Fruit fly (Drosophila melanogaster) whole organism, embryonic: ENCODE results near the gene Notum.
A peak's percentile ranks its signal among the peaks of the same experiment; 100 is the strongest.

Experiments used
- Atf6 ChIP-seq: fragments of 200-800 bp; sonication (Bioruptor generic); IDR thresholded peaks from 2 replicates; pipeline ENCODE4 v1.3.6; 2022; ENCODE audit warnings: missing biosample characterization, missing genetic modification characterization
- B-H2 ChIP-seq: fragments of 200-800 bp; sonication (Bioruptor generic); optimal IDR thresholded peaks from 2 replicates; lab custom pipeline; 2018; ENCODE audit warnings: missing biosample characterization, mild to moderate bottlenecking, missing genetic modification characterization
- CG10274 ChIP-seq: fragments of 200-800 bp; sonication (Bioruptor generic); optimal IDR thresholded peaks from 3 replicates; lab custom pipeline; 2017; ENCODE audit warnings: missing biosample characterization, mild to moderate bottlenecking, missing genetic modification characterization
- CG11560 ChIP-seq: fragments of 200-800 bp; sonication (Bioruptor generic); IDR thresholded peaks from 3 replicates; pipeline ENCODE4 v1.3.6; 2022; ENCODE audit warnings: missing biosample characterization, missing genetic modification characterization
- CG12659 ChIP-seq: fragments of 200-800 bp; sonication (Bioruptor generic); optimal IDR thresholded peaks from 3 replicates; lab custom pipeline; 2017; ENCODE audit warnings: mild to moderate bottlenecking, missing biosample characterization, missing genetic modification reagents, missing genetic modification characterization
- CG14014 ChIP-seq: fragments of 200-800 bp; sonication (Bioruptor generic); IDR thresholded peaks from 2 replicates; pipeline ENCODE4 v1.3.6; 2022; ENCODE audit warnings: missing biosample characterization, missing genetic modification characterization
- CG14667 ChIP-seq: fragments of 200-800 bp; sonication (Bioruptor generic); IDR thresholded peaks from 2 replicates; pipeline ENCODE4 v1.3.6; 2022; ENCODE audit warnings: missing biosample characterization, missing genetic modification characterization
- CG1529 ChIP-seq: fragments of 200-800 bp; sonication (Bioruptor generic); optimal IDR thresholded peaks from 3 replicates; lab custom pipeline; 2018; ENCODE audit warnings: missing biosample characterization, missing genetic modification characterization
- CG17385 ChIP-seq: fragments of 200-800 bp; sonication (Bioruptor generic); optimal IDR thresholded peaks from 3 replicates; lab custom pipeline; 2018; ENCODE audit warnings: missing biosample characterization, mild to moderate bottlenecking, missing genetic modification characterization
- CG17568 ChIP-seq: fragments of 200-800 bp; sonication (Bioruptor generic); optimal IDR thresholded peaks from 2 replicates; lab custom pipeline; 2018; ENCODE audit warnings: missing biosample characterization, mild to moderate bottlenecking, missing genetic modification characterization, moderate library complexity
- CG2129 ChIP-seq: fragments of 200-800 bp; sonication (Bioruptor generic); IDR thresholded peaks from 2 replicates; pipeline ENCODE4 v1.3.6; 2022; ENCODE audit warnings: missing biosample characterization, missing genetic modification characterization; ENCODE audit not compliant: partially characterized antibody
- CG33213 ChIP-seq: fragments of 200-800 bp; sonication (Bioruptor generic); optimal IDR thresholded peaks from 3 replicates; lab custom pipeline; 2016; ENCODE audit warnings: missing biosample characterization, missing genetic modification characterization
- CG4820 ChIP-seq: fragments of 200-800 bp; sonication (Bioruptor generic); optimal IDR thresholded peaks from 3 replicates; lab custom pipeline; 2016; ENCODE audit warnings: missing biosample characterization, missing genetic modification characterization
- CG5953 ChIP-seq: fragments of 200-800 bp; sonication (Bioruptor generic); IDR thresholded peaks from 2 replicates; pipeline ENCODE4 v1.3.6; 2022; ENCODE audit warnings: missing biosample characterization, missing genetic modification characterization
- CG8290 ChIP-seq, 3 experiments: fragments of 200-800 bp; sonication (Bioruptor generic); optimal IDR thresholded peaks; 2 replicates each; lab custom pipeline; 2016 to 2019; ENCODE audit warnings: missing biosample characterization in 3 of 3, missing genetic modification characterization in 3 of 3, mild to moderate bottlenecking in 2 of 3, moderate library complexity in 1 of 3
- CG9437 ChIP-seq: fragments of 200-800 bp; sonication (Bioruptor generic); optimal IDR thresholded peaks from 2 replicates; lab custom pipeline; 2018; ENCODE audit warnings: missing biosample characterization, mild to moderate bottlenecking, missing genetic modification characterization
- CG9876 ChIP-seq: fragments of 200-800 bp; sonication (Bioruptor generic); optimal IDR thresholded peaks from 2 replicates; lab custom pipeline; 2016; ENCODE audit warnings: missing biosample characterization, missing genetic modification characterization
- CkIIα-i1 ChIP-seq: fragments of 200-800 bp; sonication (Bioruptor generic); IDR thresholded peaks from 2 replicates; pipeline ENCODE4 v1.3.6; 2022; ENCODE audit warnings: missing biosample characterization, missing genetic modification characterization
- Dbx ChIP-seq: fragments of 200-800 bp; sonication (Bioruptor generic); IDR thresholded peaks from 3 replicates; pipeline ENCODE4 v1.3.6; 2022; ENCODE audit warnings: missing biosample characterization, missing genetic modification characterization
- Dfd ChIP-seq, 2 experiments: fragments of >200 bp; optimal IDR thresholded peaks; 2 replicates each; lab custom pipeline; 2017; ENCODE audit warnings: missing biosample characterization in 2 of 2, missing genetic modification characterization in 2 of 2
- Dip2 ChIP-seq: fragments of 200-800 bp; sonication (Bioruptor generic); IDR thresholded peaks from 2 replicates; pipeline ENCODE4 v1.3.6; 2022; ENCODE audit warnings: missing biosample characterization, missing genetic modification characterization
- Dip3 ChIP-seq: fragments of 200-800 bp; sonication (Bioruptor generic); optimal IDR thresholded peaks from 3 replicates; lab custom pipeline; 2016; ENCODE audit warnings: missing biosample characterization, missing genetic modification characterization
- Eip74EF ChIP-seq, 2 experiments: fragments of 200-800 bp in 1 of 2; fragments of >200 bp in 1 of 2; sonication (Bioruptor generic) in 1 of 2; optimal IDR thresholded peaks; 2 replicates each; lab custom pipeline; 2017 to 2019; ENCODE audit warnings: missing biosample characterization in 2 of 2, missing genetic modification characterization in 2 of 2, mild to moderate bottlenecking in 1 of 2, moderate library complexity in 1 of 2
- Fer1 ChIP-seq: fragments of 200-800 bp; sonication (Bioruptor generic); optimal IDR thresholded peaks from 2 replicates; lab custom pipeline; 2017; ENCODE audit warnings: missing biosample characterization, mild to moderate bottlenecking, missing genetic modification characterization
- Gug ChIP-seq: fragments of 200-800 bp; sonication (Bioruptor generic); IDR thresholded peaks from 4 replicates; pipeline ENCODE4 v1.3.6; 2022; ENCODE audit warnings: missing biosample characterization, missing genetic modification characterization
- HLH54F ChIP-seq: fragments of 200-800 bp; sonication (Bioruptor generic); optimal IDR thresholded peaks from 3 replicates; lab custom pipeline; 2016; ENCODE audit warnings: missing biosample characterization, missing genetic modification characterization
- Hr39 ChIP-seq: fragments of >200 bp; optimal IDR thresholded peaks from 2 replicates; lab custom pipeline; 2017
- Lhr ChIP-seq: fragments of 200-800 bp; sonication (Bioruptor generic); optimal IDR thresholded peaks from 3 replicates; lab custom pipeline; 2017; ENCODE audit warnings: mild to moderate bottlenecking, missing biosample characterization, missing genetic modification reagents, missing genetic modification characterization
- NC2β ChIP-seq: fragments of 200-800 bp; sonication (Bioruptor generic); optimal IDR thresholded peaks from 2 replicates; lab custom pipeline; 2016; ENCODE audit warnings: missing biosample characterization, missing genetic modification characterization
- NK7.1 ChIP-seq: fragments of 200-800 bp; sonication (Bioruptor generic); optimal IDR thresholded peaks from 3 replicates; lab custom pipeline; 2016; ENCODE audit warnings: missing biosample characterization, missing genetic modification characterization
- Oli ChIP-seq: fragments of 200-800 bp; sonication (Bioruptor generic); optimal IDR thresholded peaks from 2 replicates; lab custom pipeline; 2018; ENCODE audit warnings: missing biosample characterization, mild to moderate bottlenecking, missing genetic modification characterization, moderate library complexity
- Trl ChIP-seq, 3 experiments: fragments of >200 bp in 2 of 3; fragments of 200-800 bp in 1 of 3; sonication (Bioruptor generic) in 1 of 3; optimal IDR thresholded peaks; 2 replicates in 1 of 3; 3 replicates in 2 of 3; lab custom pipeline; 2016 to 2017; ENCODE audit warnings: missing biosample characterization in 1 of 3, missing genetic modification characterization in 1 of 3
- ash1 ChIP-seq: fragments of 200-800 bp; sonication (Bioruptor generic); optimal IDR thresholded peaks from 2 replicates; lab custom pipeline; 2018; ENCODE audit warnings: missing biosample characterization, mild to moderate bottlenecking, missing genetic modification characterization
- bcd ChIP-seq: fragments of 200-800 bp; sonication (Bioruptor generic); optimal IDR thresholded peaks from 2 replicates; lab custom pipeline; 2017; ENCODE audit warnings: missing biosample characterization, mild to moderate bottlenecking, missing genetic modification characterization
- caup ChIP-seq: fragments of 200-800 bp; sonication (Bioruptor generic); optimal IDR thresholded peaks from 3 replicates; lab custom pipeline; 2017; ENCODE audit warnings: missing biosample characterization, mild to moderate bottlenecking, missing genetic modification characterization, moderate library complexity; ENCODE audit not compliant: severe bottlenecking
- cwo ChIP-seq: fragments of 200-800 bp; sonication (Bioruptor generic); optimal IDR thresholded peaks from 3 replicates; lab custom pipeline; 2017; ENCODE audit warnings: missing biosample characterization, missing genetic modification characterization, mild to moderate bottlenecking, moderate library complexity, missing genetic modification reagents
- dpn ChIP-seq, 2 experiments: fragments of 200-800 bp; sonication (Bioruptor generic); optimal IDR thresholded peaks; 3 replicates each; lab custom pipeline; 2016; ENCODE audit warnings: missing biosample characterization in 2 of 2, missing genetic modification characterization in 2 of 2
- eyg ChIP-seq: fragments of 200-800 bp; sonication (Bioruptor generic); optimal IDR thresholded peaks from 3 replicates; lab custom pipeline; 2016; ENCODE audit warnings: missing biosample characterization, missing genetic modification characterization
- gcm ChIP-seq: fragments of 200-800 bp; sonication (Bioruptor generic); optimal IDR thresholded peaks from 2 replicates; lab custom pipeline; 2019; ENCODE audit warnings: missing biosample characterization, mild to moderate bottlenecking, missing genetic modification characterization, moderate library complexity
- gsb ChIP-seq: fragments of 200-800 bp; sonication (Bioruptor generic); IDR thresholded peaks from 2 replicates; pipeline ENCODE4 v1.3.6; 2022; ENCODE audit warnings: missing biosample characterization, missing genetic modification characterization
- gt ChIP-seq: fragments of 200-800 bp; sonication (Bioruptor generic); IDR thresholded peaks from 2 replicates; pipeline ENCODE4 v1.3.6; 2022; ENCODE audit warnings: missing biosample characterization, missing genetic modification characterization
- ham ChIP-seq: fragments of 200-800 bp; sonication (Bioruptor generic); IDR thresholded peaks from 2 replicates; pipeline ENCODE4 v1.3.6; 2022; ENCODE audit warnings: missing biosample characterization, missing genetic modification characterization
- inv ChIP-seq: fragments of 200-800 bp; sonication (Bioruptor generic); IDR thresholded peaks from 2 replicates; pipeline ENCODE4 v1.3.6; 2022; ENCODE audit warnings: missing biosample characterization, missing genetic modification characterization; ENCODE audit not compliant: partially characterized antibody
- mam ChIP-seq: fragments of 200-800 bp; sonication (Bioruptor generic); optimal IDR thresholded peaks from 3 replicates; lab custom pipeline; 2016; ENCODE audit warnings: missing biosample characterization, missing genetic modification characterization
- sc ChIP-seq, 3 experiments: fragments of >200 bp in 2 of 3; fragments of 200-800 bp in 1 of 3; sonication (Bioruptor generic) in 1 of 3; optimal IDR thresholded peaks; 2 replicates in 2 of 3; 3 replicates in 1 of 3; lab custom pipeline; 2017; ENCODE audit warnings: mild to moderate bottlenecking in 1 of 3, missing biosample characterization in 1 of 3, missing genetic modification characterization in 1 of 3, missing genetic modification reagents in 1 of 3
- sens ChIP-seq: fragments of 200-800 bp; sonication (Bioruptor generic); peaks from one replicate; lab custom pipeline; 2016; ENCODE audit warnings: missing biosample characterization, missing genetic modification characterization
- tio ChIP-seq: fragments of 200-800 bp; sonication (Bioruptor generic); optimal IDR thresholded peaks from 2 replicates; lab custom pipeline; 2017; ENCODE audit warnings: missing biosample characterization, missing genetic modification characterization, inconsistent platforms
- usp ChIP-seq: fragments of >200 bp; optimal IDR thresholded peaks from 2 replicates; lab custom pipeline; 2017; ENCODE audit warnings: missing biosample characterization, missing genetic modification characterization
- vfl ChIP-seq: fragments of 200-800 bp; sonication (Bioruptor generic); optimal IDR thresholded peaks from 2 replicates; lab custom pipeline; 2016; ENCODE audit warnings: missing biosample characterization, missing genetic modification characterization
- zen2 ChIP-seq: fragments of 200-800 bp; sonication (Bioruptor generic); IDR thresholded peaks from 3 replicates; pipeline ENCODE4 v1.3.6; 2022; ENCODE audit warnings: missing biosample characterization, missing genetic modification characterization; ENCODE audit not compliant: partially characterized antibody

Gene Notum

DNA sequence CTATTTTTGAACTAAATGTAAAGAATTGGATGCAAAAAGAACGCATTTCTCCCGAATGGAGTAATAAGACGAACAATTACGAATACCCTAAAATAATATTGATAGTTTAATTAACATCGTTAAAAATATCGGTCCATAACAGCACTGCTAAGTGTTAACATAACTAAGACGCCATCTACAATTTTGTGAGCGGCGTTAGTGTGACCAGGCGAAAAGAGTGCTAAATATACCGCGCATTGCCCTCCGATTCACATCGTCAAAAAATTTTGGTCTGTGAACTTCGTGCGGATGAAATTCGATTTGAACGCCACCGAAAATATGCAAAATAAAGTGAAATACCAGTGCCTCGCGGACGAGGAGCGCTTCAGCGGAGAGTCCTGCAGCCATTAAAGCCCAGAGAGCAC, 28.4 kb downstream of the Notum start, which contains the start of gene Mbs (continued):
- TF ChIP-seq Oli (no peak), gsb (GFP tag; lab: Robert Waterston, UW) (no peak), CkIIα-i1 (GFP tag; lab: Robert Waterston, UW) (no peak), CG8290 (GFP tag; optimal IDR thresholded peaks at IDR 0.05; lab: Kevin White, UChicago) (peak; percentile 20), CG8290 (tag; optimal IDR thresholded peaks at IDR 0.05; lab: Kevin White, UChicago) (peak; percentile 23 to 69), CG1529 (GFP tag; lab: Kevin White, UChicago) (no peak), bcd (GFP tag; lab: Kevin White, UChicago) (no peak), CG2129 (GFP tag; lab: Robert Waterston, UW) (peak; percentile 57; the same call in 1 of the 2 replicates), dpn (GFP tag; optimal IDR thresholded peaks at IDR 0.05; lab: Kevin White, UChicago) (no peak), gt (no peak), NK7.1 (no peak), CG33213 (GFP tag; lab: Kevin White, UChicago) (peak; percentile 51), CG5953 (GFP tag; lab: Robert Waterston, UW) (no peak), ash1 (GFP tag; lab: Kevin White, UChicago) (no peak), eyg (GFP tag; lab: Kevin White, UChicago) (no peak), gcm (GFP tag; lab: Kevin White, UChicago) (no peak), CG10274 (GFP tag; lab: Kevin White, UChicago) (no peak), NC2β (GFP tag; lab: Kevin White, UChicago) (no peak), Eip74EF (GFP tag; optimal IDR thresholded peaks at IDR 0.05; lab: Kevin White, UChicago) (no peak), zen2 (GFP tag; lab: Robert Waterston, UW) (peak; percentile 64), Atf6 (GFP tag; lab: Robert Waterston, UW) (no peak), CG17568 (GFP tag; lab: Kevin White, UChicago) (no peak), Hr39 (no peak), Lhr (GFP tag; lab: Kevin White, UChicago) (peak; percentile 55), CG17385 (GFP tag; lab: Kevin White, UChicago) (no peak), Trl (optimal IDR thresholded peaks at IDR 0.05; lab: Kevin White, UChicago) (no peak), Trl (GFP tag; optimal IDR thresholded peaks at IDR 0.05; lab: Kevin White, UChicago) (no peak), caup (peak; percentile 27), sc (optimal IDR thresholded peaks at IDR 0.05; lab: Kevin White, UChicago) (no peak), sc (GFP tag; optimal IDR thresholded peaks at IDR 0.05; lab: Kevin White, UChicago) (no peak), CG14014 (no peak), tio (GFP tag; lab: Kevin White, UChicago) (no peak), cwo (GFP tag; lab: Kevin White, UChicago) (no peak), Dip3 (GFP tag; lab: Kevin White, UChicago) (no peak), usp (GFP tag; lab: Kevin White, UChicago) (no peak), CG4820 (GFP tag; lab: Kevin White, UChicago) (no peak), CG11560 (no peak), CG14667 (no peak), vfl (GFP tag; lab: Kevin White, UChicago) (no peak), mam (GFP tag; lab: Kevin White, UChicago) (no peak), ham (GFP tag; lab: Robert Waterston, UW) (no peak), CG9437 (GFP tag; lab: Kevin White, UChicago) (no peak), CG9876 (no peak), Gug (no peak), Fer1 (no peak), sens (GFP tag; lab: Kevin White, UChicago) (peak; percentile 80), B-H2 (GFP tag; lab: Kevin White, UChicago) (peak; percentile 40), HLH54F (GFP tag; lab: Kevin White, UChicago) (no peak), Dfd (GFP tag; optimal IDR thresholded peaks at IDR 0.05; lab: Kevin White, UChicago) (no peak), inv (GFP tag; lab: Robert Waterston, UW) (peak; percentile 24; the same call in 1 of the 2 replicates), Dbx (GFP tag; lab: Robert Waterston, UW) (peak; percentile 19; the same call in 1 of the 3 replicates), CG12659 (GFP tag; lab: Kevin White, UChicago) (peak; percentile 58), Dip2 (GFP tag; lab: Robert Waterston, UW) (no peak)
